Fruit fly (Drosophila melanogaster): ENCODE results near the gene CG10973.
A peak's percentile ranks its signal among the peaks of the same experiment; 100 is the strongest.

The CG10973 gene

DNA sequence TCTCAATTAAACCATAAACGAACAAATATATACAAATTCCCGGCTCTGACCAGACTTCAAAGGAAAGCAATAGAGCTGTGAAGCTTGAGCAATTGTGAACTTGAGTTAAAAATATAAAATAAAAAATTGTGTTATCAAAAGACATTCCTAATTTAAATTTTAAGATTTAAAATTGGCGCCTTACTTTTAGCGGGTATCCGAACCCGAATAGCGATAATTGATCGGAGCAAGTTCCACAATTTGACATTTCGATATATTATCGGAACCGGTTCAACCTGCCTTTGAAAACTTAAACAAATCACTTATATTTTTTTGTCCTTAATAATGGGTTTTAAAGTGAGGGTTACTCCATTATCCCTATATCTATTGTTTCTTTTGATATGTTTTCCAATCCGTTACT lies 21.8 kb downstream of the CG10973 start (continued):
- TF ChIP-seq pan (optimal IDR thresholded peaks at IDR 0.05), result no peak
- no peak for TF ChIP-seq pan (GFP tag; optimal IDR thresholded peaks at IDR 0.05 in 1 of 2, IDR thresholded peaks at IDR 0.05 in 1 of 2)
- TF ChIP-seq CG14860 (GFP tag; IDR thresholded peaks at IDR 0.05; ENCODE audit: partially characterized antibody), result peak; percentile 38; the same call in 1 of the 3 replicates
- TF ChIP-seq nerfin-2 (GFP tag; IDR thresholded peaks at IDR 0.05; ENCODE audit: partially characterized antibody), result peak; percentile 55; the same call in 1 of the 2 replicates
- no peak for TF ChIP-seq Myb (GFP tag; optimal IDR thresholded peaks at IDR 0.05)
- TF ChIP-seq sd (tag; optimal IDR thresholded peaks at IDR 0.05), result no peak
- TF ChIP-seq mam (GFP tag; optimal IDR thresholded peaks at IDR 0.05), result no peak
- no peak for TF ChIP-seq Awh (GFP tag; IDR thresholded peaks at IDR 0.05)
- no peak for TF ChIP-seq pros (GFP tag; optimal IDR thresholded peaks at IDR 0.05)
- no peak for TF ChIP-seq Ets65A (GFP tag)
- peak; percentile 13 for TF ChIP-seq CG14710 (tag; optimal IDR thresholded peaks at IDR 0.05)
- TF ChIP-seq ken (GFP tag; IDR thresholded peaks at IDR 0.05), result no peak
- no peak for TF ChIP-seq CG9727 (GFP tag; optimal IDR thresholded peaks at IDR 0.05)
- no peak for TF ChIP-seq tin (GFP tag; optimal IDR thresholded peaks at IDR 0.05)
- no peak for TF ChIP-seq her (GFP tag; optimal IDR thresholded peaks at IDR 0.05)
- TF ChIP-seq CG1832 (GFP tag; optimal IDR thresholded peaks at IDR 0.05), result no peak
- TF ChIP-seq salm (tag; optimal IDR thresholded peaks at IDR 0.05), result no peak
- peak; percentile 72; the same call in 1 of the 2 replicates for TF ChIP-seq bbx (GFP tag; IDR thresholded peaks at IDR 0.05; ENCODE audit: partially characterized antibody)
- peak; percentile 64 for TF ChIP-seq knrl (GFP tag; IDR thresholded peaks at IDR 0.05; ENCODE audit: partially characterized antibody)
- TF ChIP-seq dpn (GFP tag; optimal IDR thresholded peaks at IDR 0.05), result no peak
- no peak for TF ChIP-seq pnt (GFP tag; optimal IDR thresholded peaks at IDR 0.05)
- TF ChIP-seq CG10209 (GFP tag; optimal IDR thresholded peaks at IDR 0.05), result no peak
- TF ChIP-seq zfh2 (GFP tag; optimal IDR thresholded peaks at IDR 0.05), result no peak
- TF ChIP-seq h (optimal IDR thresholded peaks at IDR 0.05), result no peak
- TF ChIP-seq D19B (GFP tag; optimal IDR thresholded peaks at IDR 0.05), result no peak
- TF ChIP-seq trh (GFP tag; optimal IDR thresholded peaks at IDR 0.05), result no peak
- TF ChIP-seq disco-r (GFP tag; optimal IDR thresholded peaks at IDR 0.05), result no peak
- no peak for TF ChIP-seq Hand (GFP tag; optimal IDR thresholded peaks at IDR 0.05)
- TF ChIP-seq Bteb2 (GFP tag; optimal IDR thresholded peaks at IDR 0.05), result no peak
- no peak for TF ChIP-seq ssp (GFP tag; IDR thresholded peaks at IDR 0.05)
- no peak for TF ChIP-seq otp (GFP tag; IDR thresholded peaks at IDR 0.05)
- no peak for TF ChIP-seq Optix (GFP tag; IDR thresholded peaks at IDR 0.05)
- TF ChIP-seq shn (GFP tag; optimal IDR thresholded peaks at IDR 0.05), result no peak
- TF ChIP-seq CG11695 (GFP tag; IDR thresholded peaks at IDR 0.05), result no peak
- no peak for TF ChIP-seq Spps (tag; optimal IDR thresholded peaks at IDR 0.05)
- no peak for TF ChIP-seq MESR4 (GFP tag; optimal IDR thresholded peaks at IDR 0.05)
- no peak for TF ChIP-seq zf30C (GFP tag; optimal IDR thresholded peaks at IDR 0.05)
- TF ChIP-seq Atf-2 (GFP tag; optimal IDR thresholded peaks at IDR 0.05), result no peak
- no peak for TF ChIP-seq CG9437 (GFP tag; optimal IDR thresholded peaks at IDR 0.05)
- TF ChIP-seq gem (tag; optimal IDR thresholded peaks at IDR 0.05), result no peak
- peak; percentile 100 for TF ChIP-seq E2f2 (GFP tag; IDR thresholded peaks at IDR 0.05)
- TF ChIP-seq CG13424 (tag; optimal IDR thresholded peaks at IDR 0.05), result no peak
- TF ChIP-seq crol (GFP tag; IDR thresholded peaks at IDR 0.05), result no peak
- TF ChIP-seq CG13775 (GFP tag; optimal IDR thresholded peaks at IDR 0.05), result no peak
- TF ChIP-seq vvl (GFP tag; IDR thresholded peaks at IDR 0.05), result no peak
- no peak for TF ChIP-seq CG10431 (GFP tag; optimal IDR thresholded peaks at IDR 0.05)
- no peak for TF ChIP-seq fd102C (GFP tag; optimal IDR thresholded peaks at IDR 0.05)
- TF ChIP-seq da (GFP tag; optimal IDR thresholded peaks at IDR 0.05), result no peak
- peak; percentile 68; the same call in 2 of the 3 replicates for TF ChIP-seq CG17361 (GFP tag; IDR thresholded peaks at IDR 0.05)
- TF ChIP-seq cad (GFP tag; optimal IDR thresholded peaks at IDR 0.05), result no peak
- no peak for TF ChIP-seq chm (GFP tag; IDR thresholded peaks at IDR 0.05)
- no peak for TF ChIP-seq grau (tag; optimal IDR thresholded peaks at IDR 0.05)
- peak; percentile 4 for TF ChIP-seq CG10267 (tag; optimal IDR thresholded peaks at IDR 0.05)

Measured in whole organism, embryonic.